Worm (Caenorhabditis elegans) whole organism, L3 larva: ENCODE data around the gene dhhc-13.

Source experiments
- nhr-77 ChIP-seq: fragments of 150-350 bp; optimal IDR thresholded peaks from 2 replicates; lab custom pipeline; 2014; ENCODE audit warnings: missing biosample characterization, missing genetic modification characterization
- pqm-1 ChIP-seq: fragments of 150-350 bp; optimal IDR thresholded peaks from 2 replicates; lab custom pipeline; 2017; ENCODE audit warnings: missing biosample characterization, missing genetic modification characterization, inconsistent platforms

ce11 chrIV:5939908-5940307 lies 22.8 kb downstream of the dhhc-13 start:
- TF ChIP-seq pqm-1 (no peak), nhr-77 (tag; lab: Kevin White, UChicago) (no peak)
